Worm (Caenorhabditis elegans) whole organism, L3 larva: ENCODE measurements around the gene srd-46.

Experiments used
- R02D3.7 ChIP-seq: fragments of 150-350 bp; optimal IDR thresholded peaks from 2 replicates; lab custom pipeline; 2014; ENCODE audit warnings: missing biosample characterization, missing genetic modification characterization
- ZK546.5 ChIP-seq: sonication (generic microtip); optimal IDR thresholded peaks from 2 replicates; lab custom pipeline; 2017; ENCODE audit warnings: missing biosample characterization, missing genetic modification characterization
- aly-2 ChIP-seq: fragments of 150-350 bp; optimal IDR thresholded peaks from 2 replicates; lab custom pipeline; 2014; ENCODE audit warnings: missing biosample characterization, missing genetic modification characterization
- ama-1 ChIP-seq: fragments of 150-350 bp; optimal IDR thresholded peaks from 2 replicates; lab custom pipeline; 2018
- ceh-16 ChIP-seq: sonication (generic microtip); optimal IDR thresholded peaks from 2 replicates; lab custom pipeline; 2017; ENCODE audit warnings: missing biosample characterization, missing genetic modification characterization
- ceh-28 ChIP-seq: fragments of 150-350 bp; optimal IDR thresholded peaks from 2 replicates; lab custom pipeline; 2014; ENCODE audit warnings: missing biosample characterization, missing genetic modification reagents, missing genetic modification characterization
- ceh-82 ChIP-seq: fragments of 150-350 bp; optimal IDR thresholded peaks from 2 replicates; lab custom pipeline; 2014; ENCODE audit warnings: missing biosample characterization, missing genetic modification characterization
- ceh-9 ChIP-seq: sonication (generic microtip); optimal IDR thresholded peaks from 2 replicates; lab custom pipeline; 2018; ENCODE audit warnings: missing biosample characterization, missing genetic modification characterization
- daf-12 ChIP-seq: fragments of 150-350 bp; optimal IDR thresholded peaks from 2 replicates; lab custom pipeline; 2014; ENCODE audit warnings: missing biosample characterization, missing genetic modification reagents, missing genetic modification characterization
- egl-27 ChIP-seq: sonication (generic microtip); optimal IDR thresholded peaks from 4 replicates; lab custom pipeline; 2017; ENCODE audit warnings: missing biosample characterization, missing genetic modification reagents, missing genetic modification characterization
- egl-5 ChIP-seq: fragments of 150-350 bp; optimal IDR thresholded peaks from 2 replicates; lab custom pipeline; 2017; ENCODE audit warnings: missing biosample characterization, missing genetic modification reagents, missing genetic modification characterization, inconsistent platforms
- elt-2 ChIP-seq: sonication (generic microtip); optimal IDR thresholded peaks from 2 replicates; lab custom pipeline; 2016; ENCODE audit warnings: missing genetic modification reagents, mild to moderate bottlenecking, missing genetic modification characterization, missing compliant biosample characterization
- elt-3 ChIP-seq, 3 experiments: fragments of 150-350 bp in 1 of 3; sonication (generic microtip) in 2 of 3; optimal IDR thresholded peaks; 2 replicates in 2 of 3; 4 replicates in 1 of 3; lab custom pipeline; 2014 to 2017; ENCODE audit warnings: missing biosample characterization in 3 of 3, missing genetic modification characterization in 3 of 3
- eor-1 ChIP-seq, 2 experiments: fragments of 150-350 bp; optimal IDR thresholded peaks; 2 replicates each; lab custom pipeline; 2014 to 2018; ENCODE audit warnings: missing biosample characterization in 2 of 2, missing genetic modification characterization in 2 of 2
- fkh-10 ChIP-seq: sonication (generic microtip); optimal IDR thresholded peaks from 2 replicates; lab custom pipeline; 2017; ENCODE audit warnings: missing biosample characterization, missing genetic modification reagents, missing genetic modification characterization
- fos-1 ChIP-seq: fragments of 150-350 bp; optimal IDR thresholded peaks from 2 replicates; lab custom pipeline; 2014; ENCODE audit warnings: missing biosample characterization, missing genetic modification characterization
- hmg-11 ChIP-seq: sonication (generic microtip); optimal IDR thresholded peaks from 2 replicates; lab custom pipeline; 2016; ENCODE audit warnings: missing genetic modification characterization, missing compliant biosample characterization
- jun-1 ChIP-seq: fragments of 150-350 bp; optimal IDR thresholded peaks from 2 replicates; lab custom pipeline; 2014; ENCODE audit warnings: missing biosample characterization, missing genetic modification reagents, missing genetic modification characterization
- lin-15B ChIP-seq: fragments of 150-350 bp; optimal IDR thresholded peaks from 2 replicates; lab custom pipeline; 2014; ENCODE audit warnings: missing biosample characterization, missing genetic modification characterization
- lin-39 ChIP-seq: fragments of 150-350 bp; optimal IDR thresholded peaks from 2 replicates; lab custom pipeline; 2018; ENCODE audit warnings: missing biosample characterization, missing genetic modification reagents, missing genetic modification characterization
- lsy-12 ChIP-seq: sonication (generic microtip); optimal IDR thresholded peaks from 2 replicates; lab custom pipeline; 2016; ENCODE audit warnings: mild to moderate bottlenecking, missing genetic modification characterization, missing compliant biosample characterization
- mml-1 ChIP-seq: fragments of 150-350 bp; sonication (generic microtip); optimal IDR thresholded peaks from 3 replicates; lab custom pipeline; 2014; ENCODE audit warnings: missing biosample characterization, missing genetic modification characterization
- nhr-11 ChIP-seq: fragments of 150-350 bp; optimal IDR thresholded peaks from 2 replicates; lab custom pipeline; 2014; ENCODE audit warnings: missing biosample characterization, missing genetic modification characterization
- nhr-12 ChIP-seq: fragments of 150-350 bp; optimal IDR thresholded peaks from 2 replicates; lab custom pipeline; 2014; ENCODE audit warnings: missing biosample characterization, missing genetic modification characterization
- nhr-23 ChIP-seq: fragments of 150-350 bp; optimal IDR thresholded peaks from 2 replicates; lab custom pipeline; 2014; ENCODE audit warnings: missing biosample characterization, missing genetic modification reagents, missing genetic modification characterization
- nhr-25 ChIP-seq: sonication (generic microtip); optimal IDR thresholded peaks from 2 replicates; lab custom pipeline; 2017; ENCODE audit warnings: missing biosample characterization, missing genetic modification characterization
- nhr-28 ChIP-seq: fragments of 150-350 bp; optimal IDR thresholded peaks from 2 replicates; lab custom pipeline; 2014; ENCODE audit warnings: missing biosample characterization, missing genetic modification characterization
- nhr-43 ChIP-seq: sonication (generic microtip); optimal IDR thresholded peaks from 2 replicates; lab custom pipeline; 2016; ENCODE audit warnings: mild to moderate bottlenecking, missing genetic modification characterization, missing compliant biosample characterization; ENCODE audit not compliant: poor library complexity, severe bottlenecking
- nhr-76 ChIP-seq: fragments of 150-350 bp; sonication (generic microtip); optimal IDR thresholded peaks from 5 replicates; lab custom pipeline; 2014; ENCODE audit warnings: missing biosample characterization, missing genetic modification characterization
- nhr-77 ChIP-seq: fragments of 150-350 bp; optimal IDR thresholded peaks from 2 replicates; lab custom pipeline; 2014; ENCODE audit warnings: missing biosample characterization, missing genetic modification characterization
- pha-4 ChIP-seq: fragments of 150-350 bp; optimal IDR thresholded peaks from 2 replicates; lab custom pipeline; 2014; ENCODE audit warnings: missing biosample characterization, missing genetic modification reagents, missing genetic modification characterization
- pqm-1 ChIP-seq: fragments of 150-350 bp; optimal IDR thresholded peaks from 2 replicates; lab custom pipeline; 2017; ENCODE audit warnings: missing biosample characterization, missing genetic modification characterization, inconsistent platforms
- skn-1 ChIP-seq: fragments of 150-350 bp; optimal IDR thresholded peaks from 2 replicates; lab custom pipeline; 2014; ENCODE audit warnings: missing biosample characterization, missing genetic modification characterization
- tbx-2 ChIP-seq: sonication (generic microtip); optimal IDR thresholded peaks from 2 replicates; lab custom pipeline; 2016; ENCODE audit warnings: mild to moderate bottlenecking, missing genetic modification characterization, missing compliant biosample characterization
- unc-62 ChIP-seq: fragments of 150-350 bp; sonication (generic microtip); optimal IDR thresholded peaks from 4 replicates; lab custom pipeline; 2014; ENCODE audit warnings: missing biosample characterization, missing genetic modification reagents, missing genetic modification characterization
- zag-1 ChIP-seq: fragments of 150-350 bp; optimal IDR thresholded peaks from 2 replicates; lab custom pipeline; 2014; ENCODE audit warnings: missing biosample characterization, missing genetic modification characterization
- ztf-4 ChIP-seq: fragments of 150-350 bp; optimal IDR thresholded peaks from 2 replicates; lab custom pipeline; 2014; ENCODE audit warnings: missing biosample characterization, missing genetic modification characterization

The srd-46 gene

ce11 chrX:12331795-12332194, at the start of gene srd-46:
srd-46 (plus strand) TSS chrX:12332095.
- TF ChIP-seq tbx-2 (tag; lab: Kevin White, UChicago) (no peak), aly-2 (tag; lab: Kevin White, UChicago) (no peak)

- TF ChIP-seq ceh-9 (tag; lab: Kevin White, UChicago), result no peak
- TF ChIP-seq nhr-76, result no peak
- TF ChIP-seq lin-39 (tag; lab: Kevin White, UChicago), result no peak
- TF ChIP-seq pqm-1 (tag; lab: Kevin White, UChicago), result no peak
- TF ChIP-seq jun-1 (tag; lab: Kevin White, UChicago), result no peak
- no peak for TF ChIP-seq elt-2 (tag; lab: Kevin White, UChicago)
- no peak for TF ChIP-seq unc-62 (GFP tag; lab: Kevin White, UChicago)
These were observed 49.0 kb upstream of the srd-46 start, which contains the start of gene C04B4.2 for ce11 chrX:12282911-12283310. C04B4.2 (plus strand) TSS chrX:12283281.

- TF ChIP-seq zag-1 (tag; lab: Kevin White, UChicago) (no peak), ztf-4 (tag; lab: Kevin White, UChicago) (no peak), nhr-43 (tag; lab: Kevin White, UChicago) (no peak), pqm-1 (tag; lab: Kevin White, UChicago) (no peak), fos-1 (tag; lab: Kevin White, UChicago) (no peak), egl-27 (no peak)
These were observed 47.7 kb upstream of the srd-46 start for ce11 chrX:12284161-12284560.

ce11 chrX:12285496-12285895, 46.4 kb upstream of the srd-46 start, which contains the start of gene lips-2:
lips-2 (plus strand) TSS chrX:12285796.
- TF ChIP-seq ZK546.5 (tag; lab: Kevin White, UChicago) (no peak), nhr-28 (no peak), skn-1 (tag; lab: Kevin White, UChicago) (no peak), lin-39 (tag; lab: Kevin White, UChicago) (no peak), nhr-12 (no peak), ceh-82 (tag; lab: Kevin White, UChicago) (no peak), hmg-11 (tag; lab: Kevin White, UChicago) (no peak), egl-5 (no peak), jun-1 (tag; lab: Kevin White, UChicago) (no peak), ama-1 (lab: Kevin White, UChicago) (no peak), pha-4 (tag; lab: Kevin White, UChicago) (no peak), mml-1 (tag; lab: Kevin White, UChicago) (no peak), elt-3 (tag; optimal IDR thresholded peaks at IDR 0.05; lab: Kevin White, UChicago) (no peak), lin-15B (tag; lab: Kevin White, UChicago) (no peak), unc-62 (GFP tag; lab: Kevin White, UChicago) (no peak), R02D3.7 (tag; lab: Kevin White, UChicago) (no peak), lsy-12 (tag; lab: Kevin White, UChicago) (no peak), nhr-25 (tag; lab: Kevin White, UChicago) (no peak), elt-2 (tag; lab: Kevin White, UChicago) (no peak), nhr-11 (tag; lab: Kevin White, UChicago) (no peak)
- TF ChIP-seq, all 47 proteins: peak for 0

DNA sequence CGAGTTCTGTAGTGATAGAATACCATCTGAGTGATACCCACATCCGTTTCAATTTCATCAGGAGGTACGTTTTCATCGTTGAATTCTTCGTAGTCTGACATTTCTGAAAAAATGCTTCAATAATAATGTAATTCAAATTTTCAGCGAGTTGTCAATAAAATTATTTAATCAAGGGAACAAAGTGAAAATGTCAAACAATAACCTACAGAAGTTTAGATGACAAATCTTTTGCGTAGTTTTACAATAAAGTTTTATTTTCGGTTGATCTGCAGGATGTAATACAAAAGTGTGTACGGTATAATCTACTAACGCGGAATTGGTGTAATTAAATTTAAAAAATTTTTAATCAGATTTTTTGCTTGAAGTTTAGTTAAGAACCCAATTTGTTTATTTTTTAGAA, 43.6 kb upstream of the srd-46 start, which contains the start of gene C04B4.5:
TSS of gene C04B4.5 (minus strand) at position 101 of the 400 bp plus-strand sequence.
- no peak for TF ChIP-seq R02D3.7 (tag; lab: Kevin White, UChicago)
- TF ChIP-seq lin-39 (tag; lab: Kevin White, UChicago), result no peak
- TF ChIP-seq zag-1 (tag; lab: Kevin White, UChicago), result no peak
- no peak for TF ChIP-seq hmg-11 (tag; lab: Kevin White, UChicago)
- TF ChIP-seq nhr-77 (tag; lab: Kevin White, UChicago), result no peak
- no peak for TF ChIP-seq nhr-12
- no peak for TF ChIP-seq eor-1 (tag; optimal IDR thresholded peaks at IDR 0.05; lab: Kevin White, UChicago)
- TF ChIP-seq lin-15B (tag; lab: Kevin White, UChicago), result no peak
- TF ChIP-seq elt-2 (tag; lab: Kevin White, UChicago), result no peak
- no peak for TF ChIP-seq daf-12
- no peak for TF ChIP-seq nhr-25 (tag; lab: Kevin White, UChicago)
- TF ChIP-seq nhr-23 (tag; lab: Kevin White, UChicago), result no peak
- TF ChIP-seq pqm-1 (tag; lab: Kevin White, UChicago), result no peak
- TF ChIP-seq egl-5, result no peak
- no peak for TF ChIP-seq tbx-2 (tag; lab: Kevin White, UChicago)
- TF ChIP-seq ceh-28 (tag; lab: Kevin White, UChicago), result no peak
- TF ChIP-seq fkh-10, result no peak
- TF ChIP-seq aly-2 (tag; lab: Kevin White, UChicago), result no peak
- TF ChIP-seq ceh-16, result no peak
- TF ChIP-seq nhr-43 (tag; lab: Kevin White, UChicago), result no peak
